Worm (Caenorhabditis elegans): Measurements from ENCODE around the gene lin-7.
A peak's percentile ranks its signal among the peaks of the same experiment; 100 is the strongest.

ce11 chrII:14296320-14296719 lies 52.9 kb downstream of the lin-7 start:
- TF ChIP-seq pag-3 (tag; optimal IDR thresholded peaks at IDR 0.05; ENCODE audit: borderline replicate concordance, insufficient read depth) (no peak), grh-1 (GFP tag; IDR thresholded peaks at IDR 0.05) (no peak), snpc-4 (tag; optimal IDR thresholded peaks at IDR 0.05) (no peak), ztf-11 (tag; optimal IDR thresholded peaks at IDR 0.05) (no peak), unc-62 (GFP tag; optimal IDR thresholded peaks at IDR 0.05) (no peak), nhr-12 (tag; optimal IDR thresholded peaks at IDR 0.05) (no peak), aly-2 (tag; optimal IDR thresholded peaks at IDR 0.05) (no peak), ceh-8 (GFP tag; optimal IDR thresholded peaks at IDR 0.05) (no peak), elt-2 (tag; optimal IDR thresholded peaks at IDR 0.05) (peak; percentile 87), skn-1 (tag; optimal IDR thresholded peaks at IDR 0.05) (peak; percentile 66), hpl-2 (GFP tag; optimal IDR thresholded peaks at IDR 0.05) (no peak), egl-27 (tag; optimal IDR thresholded peaks at IDR 0.05) (no peak), fkh-4 (tag; optimal IDR thresholded peaks at IDR 0.05; ENCODE audit: borderline replicate concordance) (no peak)
